Fruit fly (Drosophila melanogaster): Measurements from ENCODE around the gene CG8087.

dm6 chr3R:14577803-14578493, 13.3 kb upstream of the CG8087 start:
- no peak for TF ChIP-seq CG12605 (GFP tag; IDR thresholded peaks at IDR 0.05)
- no peak for TF ChIP-seq CG10348 (GFP tag; IDR thresholded peaks at IDR 0.05)
- peak; percentile 32 for TF ChIP-seq CG9948 (tag; optimal IDR thresholded peaks at IDR 0.05)
- TF ChIP-seq CG15710 (tag; optimal IDR thresholded peaks at IDR 0.05): peak; percentile 47
- no peak for TF ChIP-seq gl (tag; optimal IDR thresholded peaks at IDR 0.05)
- TF ChIP-seq Pif1B (GFP tag; optimal IDR thresholded peaks at IDR 0.05): no peak
- peak; percentile 4 for TF ChIP-seq CG14655 (GFP tag; optimal IDR thresholded peaks at IDR 0.05)

Data from whole organism, pupa.